Worm (Caenorhabditis elegans) whole organism, young adult: ENCODE results near the gene lgc-23.

Experiments
- ama-1 ChIP-seq, 3 experiments: fragments of 150-350 bp in 1 of 3; sonication (generic microtip) in 2 of 3; optimal IDR thresholded peaks; 2 replicates each; lab custom pipeline; 2014 to 2018; ENCODE audit warnings: missing biosample characterization in 2 of 3, missing genetic modification characterization in 2 of 3, missing genetic modification reagents in 2 of 3
- dpl-1 ChIP-seq: fragments of 150-350 bp; optimal IDR thresholded peaks from 2 replicates; lab custom pipeline; 2014; ENCODE audit warnings: missing biosample characterization, missing genetic modification reagents, missing genetic modification characterization
- gei-17 ChIP-seq: fragments of 200-800 bp; sonication (Bioruptor generic); optimal IDR thresholded peaks from 2 replicates; lab custom pipeline; 2018; ENCODE audit warnings: mild to moderate bottlenecking, missing genetic modification characterization, missing compliant biosample characterization
- nhr-90 ChIP-seq: sonication (generic microtip); optimal IDR thresholded peaks from 2 replicates; lab custom pipeline; 2016; ENCODE audit warnings: missing genotype, mild to moderate bottlenecking, missing genetic modification characterization, missing compliant biosample characterization
- ztf-18 ChIP-seq: sonication (generic microtip); optimal IDR thresholded peaks from 2 replicates; lab custom pipeline; 2016; ENCODE audit warnings: missing genotype, mild to moderate bottlenecking, missing genetic modification characterization, missing compliant biosample characterization

ce11 chrX:12095200-12095599, 30.2 kb downstream of the lgc-23 start:
- TF ChIP-seq gei-17 (GFP tag; lab: Kevin White, UChicago) (no peak), ztf-18 (tag; lab: Kevin White, UChicago) (no peak), dpl-1 (GFP tag; lab: Kevin White, UChicago) (no peak), ama-1 (optimal IDR thresholded peaks at IDR 0.05; lab: Kevin White, UChicago) (no peak), ama-1 (GFP tag; optimal IDR thresholded peaks at IDR 0.05; lab: Kevin White, UChicago) (no peak), nhr-90 (tag; lab: Kevin White, UChicago) (no peak)
